Fruit fly (Drosophila melanogaster) whole organism, wandering third instar larva: ENCODE results near the gene Nepl3.

Experiments used
- Abd-B ChIP-seq: fragments of >200 bp; optimal IDR thresholded peaks from 2 replicates; lab custom pipeline; 2017; ENCODE audit warnings: missing biosample characterization, missing genetic modification characterization
- CG32264 ChIP-seq: fragments of 200-800 bp; sonication (Bioruptor generic); optimal IDR thresholded peaks from 2 replicates; lab custom pipeline; 2016; ENCODE audit warnings: missing biosample characterization, missing genetic modification characterization
- Dfd ChIP-seq: fragments of >200 bp; optimal IDR thresholded peaks from 2 replicates; lab custom pipeline; 2017; ENCODE audit warnings: missing biosample characterization, missing genetic modification characterization
- Hr83 ChIP-seq: fragments of 200-300 bp; sonication (Bioruptor generic); optimal IDR thresholded peaks from 2 replicates; lab custom pipeline; 2016; ENCODE audit warnings: missing biosample characterization, mild to moderate bottlenecking, missing genetic modification characterization, moderate library complexity; ENCODE audit not compliant: poor library complexity, severe bottlenecking
- Jra ChIP-seq: sonication (Bioruptor generic); optimal IDR thresholded peaks from 2 replicates; lab custom pipeline; 2016; ENCODE audit warnings: missing biosample characterization, missing genetic modification characterization
- Myc ChIP-seq: fragments of >200 bp; optimal IDR thresholded peaks from 2 replicates; lab custom pipeline; 2017
- OdsH ChIP-seq: fragments of 200-800 bp; sonication (Bioruptor generic); optimal IDR thresholded peaks from 2 replicates; lab custom pipeline; 2016; ENCODE audit warnings: missing biosample characterization, mild to moderate bottlenecking, missing genetic modification characterization
- Sp1 ChIP-seq: fragments of 200-800 bp; sonication (Bioruptor generic); optimal IDR thresholded peaks from 3 replicates; lab custom pipeline; 2019; ENCODE audit warnings: missing biosample characterization, mild to moderate bottlenecking, missing genetic modification characterization, moderate library complexity
- fru ChIP-seq: fragments of 200-800 bp; sonication (Bioruptor generic); optimal IDR thresholded peaks from 3 replicates; lab custom pipeline; 2016; ENCODE audit warnings: missing biosample characterization, mild to moderate bottlenecking, missing genetic modification characterization
- h ChIP-seq: fragments of 200-800 bp; sonication (Bioruptor generic); optimal IDR thresholded peaks from 3 replicates; lab custom pipeline; 2016; ENCODE audit warnings: missing biosample characterization, mild to moderate bottlenecking, missing genetic modification characterization
- lola ChIP-seq: fragments of >200 bp; optimal IDR thresholded peaks from 2 replicates; lab custom pipeline; 2017; ENCODE audit warnings: missing biosample characterization, missing genetic modification characterization
- pan ChIP-seq: fragments of >200 bp; optimal IDR thresholded peaks from 2 replicates; lab custom pipeline; 2017
- psq ChIP-seq: fragments of 200-800 bp; sonication (Bioruptor generic); optimal IDR thresholded peaks from 3 replicates; lab custom pipeline; 2017; ENCODE audit warnings: missing biosample characterization, mild to moderate bottlenecking, missing genetic modification characterization, moderate library complexity

- TF ChIP-seq Myc (lab: Kevin White, UChicago), result no peak
- TF ChIP-seq OdsH (GFP tag; lab: Kevin White, UChicago), result no peak
- peak; percentile 45 for TF ChIP-seq h (GFP tag; lab: Kevin White, UChicago)
- no peak for TF ChIP-seq Dfd
- TF ChIP-seq psq (GFP tag; lab: Kevin White, UChicago), result no peak
- no peak for TF ChIP-seq pan
- no peak for TF ChIP-seq Abd-B (GFP tag; lab: Kevin White, UChicago)
- TF ChIP-seq Hr83 (GFP tag; lab: Kevin White, UChicago), result no peak
- TF ChIP-seq Jra (GFP tag; lab: Kevin White, UChicago), result no peak
- TF ChIP-seq Sp1, result peak; percentile 40
- no peak for TF ChIP-seq fru
- TF ChIP-seq CG32264 (GFP tag; lab: Kevin White, UChicago), result no peak
- no peak for TF ChIP-seq lola
These were observed 37.4 kb upstream of the Nepl3 start for dm6 chr2L:5095350-5095962.
